Worm (Caenorhabditis elegans): ENCODE measurements around the gene nars-2.

- TF ChIP-seq ceh-82 (tag; optimal IDR thresholded peaks at IDR 0.05) = no peak
- TF ChIP-seq nhr-12 (tag; optimal IDR thresholded peaks at IDR 0.05) = no peak
- TF ChIP-seq fos-1 (tag; optimal IDR thresholded peaks at IDR 0.05) = no peak
- TF ChIP-seq aly-2 (tag; optimal IDR thresholded peaks at IDR 0.05) = no peak
- no peak for TF ChIP-seq elt-3 (tag; optimal IDR thresholded peaks at IDR 0.05)
- TF ChIP-seq mdl-1 (tag; optimal IDR thresholded peaks at IDR 0.05) = no peak
- no peak for TF ChIP-seq unc-62 (GFP tag; optimal IDR thresholded peaks at IDR 0.05)
- no peak for TF ChIP-seq F13H6.1 (tag; optimal IDR thresholded peaks at IDR 0.05)
- no peak for TF ChIP-seq zag-1 (tag; optimal IDR thresholded peaks at IDR 0.05)
- no peak for TF ChIP-seq ztf-11 (tag; optimal IDR thresholded peaks at IDR 0.05)
- TF ChIP-seq blmp-1 (tag; optimal IDR thresholded peaks at IDR 0.05; ENCODE audit: insufficient read depth) = no peak
- TF ChIP-seq nhr-11 (tag; optimal IDR thresholded peaks at IDR 0.05) = no peak
- no peak for TF ChIP-seq snpc-4 (tag; optimal IDR thresholded peaks at IDR 0.05)
Observed at ce11 chrIII:11535453-11535852, 34.9 kb upstream of the nars-2 start.
